Fruit fly (Drosophila melanogaster) whole organism, embryonic: ENCODE results near the gene H.

Experiments
- Adf1 ChIP-seq: fragments of 200-800 bp; sonication (Bioruptor generic); IDR thresholded peaks from 2 replicates; pipeline ENCODE4 v1.3.6; 2022; ENCODE audit warnings: missing biosample characterization, missing genetic modification characterization
- Atf6 ChIP-seq: fragments of 200-800 bp; sonication (Bioruptor generic); IDR thresholded peaks from 2 replicates; pipeline ENCODE4 v1.3.6; 2022; ENCODE audit warnings: missing biosample characterization, missing genetic modification characterization
- BEAF-32 ChIP-seq: fragments of 200-800 bp; sonication (Bioruptor generic); optimal IDR thresholded peaks from 3 replicates; lab custom pipeline; 2017; ENCODE audit warnings: missing biosample characterization, missing genetic modification characterization, mild to moderate bottlenecking, moderate library complexity, missing genetic modification reagents
- Bteb2 ChIP-seq: fragments of 200-800 bp; sonication (Bioruptor generic); optimal IDR thresholded peaks from 2 replicates; lab custom pipeline; 2016; ENCODE audit warnings: missing biosample characterization, missing genetic modification characterization
- CG12104 ChIP-seq: fragments of 200-800 bp; sonication (Bioruptor generic); optimal IDR thresholded peaks from 3 replicates; lab custom pipeline; 2016; ENCODE audit warnings: missing biosample characterization, missing genetic modification characterization
- CG12219 ChIP-seq: fragments of 200-800 bp; sonication (Bioruptor generic); optimal IDR thresholded peaks from 3 replicates; lab custom pipeline; 2018; ENCODE audit warnings: missing biosample characterization, mild to moderate bottlenecking, missing genetic modification characterization
- CG13624 ChIP-seq: fragments of 200-800 bp; sonication (Bioruptor generic); optimal IDR thresholded peaks from 2 replicates; lab custom pipeline; 2016; ENCODE audit warnings: missing biosample characterization, missing genetic modification characterization
- CG14050 ChIP-seq: fragments of 200-800 bp; sonication (Bioruptor generic); IDR thresholded peaks from 3 replicates; pipeline ENCODE4 v1.3.6; 2022; ENCODE audit warnings: missing biosample characterization, missing genetic modification characterization
- CG15269 ChIP-seq: fragments of 200-800 bp; sonication (Bioruptor generic); optimal IDR thresholded peaks from 2 replicates; lab custom pipeline; 2018; ENCODE audit warnings: missing biosample characterization, mild to moderate bottlenecking, missing genetic modification characterization, moderate library complexity
- CG1529 ChIP-seq: fragments of 200-800 bp; sonication (Bioruptor generic); optimal IDR thresholded peaks from 3 replicates; lab custom pipeline; 2018; ENCODE audit warnings: missing biosample characterization, missing genetic modification characterization
- CG15601 ChIP-seq: fragments of 200-800 bp; sonication (Bioruptor generic); optimal IDR thresholded peaks from 3 replicates; lab custom pipeline; 2019; ENCODE audit warnings: missing biosample characterization, mild to moderate bottlenecking, missing genetic modification characterization, moderate library complexity
- CG16815 ChIP-seq: fragments of 200-800 bp; sonication (Bioruptor generic); optimal IDR thresholded peaks from 3 replicates; lab custom pipeline; 2017; ENCODE audit warnings: missing biosample characterization, mild to moderate bottlenecking, missing genetic modification characterization
- CG18262 ChIP-seq: fragments of 200-800 bp; optimal IDR thresholded peaks from 3 replicates; lab custom pipeline; 2019; ENCODE audit warnings: missing biosample characterization, mild to moderate bottlenecking, missing genetic modification characterization, moderate library complexity
- CG1832 ChIP-seq: fragments of 200-800 bp; sonication (Bioruptor generic); optimal IDR thresholded peaks from 2 replicates; lab custom pipeline; 2017; ENCODE audit warnings: missing biosample characterization, mild to moderate bottlenecking, missing genetic modification characterization, inconsistent platforms
- CG2120 ChIP-seq: fragments of 200-800 bp; sonication (Bioruptor generic); optimal IDR thresholded peaks from 3 replicates; lab custom pipeline; 2016; ENCODE audit warnings: missing biosample characterization, missing genetic modification characterization
- CG31224 ChIP-seq: fragments of 200-800 bp; sonication (Bioruptor generic); IDR thresholded peaks from 2 replicates; pipeline ENCODE4 v1.3.6; 2022; ENCODE audit warnings: missing biosample characterization, missing genetic modification characterization
- CG32532 ChIP-seq: fragments of 200-800 bp; sonication (Bioruptor generic); IDR thresholded peaks from 2 replicates; pipeline ENCODE4 v1.3.6; 2022; ENCODE audit warnings: missing biosample characterization, missing genetic modification characterization
- CG34422 ChIP-seq: fragments of 200-800 bp; sonication (Bioruptor generic); IDR thresholded peaks from 3 replicates; pipeline ENCODE4 v1.3.6; 2022; ENCODE audit warnings: missing biosample characterization, missing genetic modification characterization
- CG3995 ChIP-seq: fragments of 200-800 bp; sonication (Bioruptor generic); optimal IDR thresholded peaks from 3 replicates; lab custom pipeline; 2016; ENCODE audit warnings: missing biosample characterization, missing genetic modification characterization
- CG4820 ChIP-seq: fragments of 200-800 bp; sonication (Bioruptor generic); optimal IDR thresholded peaks from 3 replicates; lab custom pipeline; 2016; ENCODE audit warnings: missing biosample characterization, missing genetic modification characterization
- CG5953 ChIP-seq: fragments of 200-800 bp; sonication (Bioruptor generic); IDR thresholded peaks from 2 replicates; pipeline ENCODE4 v1.3.6; 2022; ENCODE audit warnings: missing biosample characterization, missing genetic modification characterization
- CG6254 ChIP-seq: fragments of 200-800 bp; sonication (Bioruptor generic); optimal IDR thresholded peaks from 3 replicates; lab custom pipeline; 2017; ENCODE audit warnings: mild to moderate bottlenecking, missing biosample characterization, missing genetic modification reagents, missing genetic modification characterization
- CG6854 ChIP-seq: fragments of 200-800 bp; sonication (Bioruptor generic); optimal IDR thresholded peaks from 3 replicates; lab custom pipeline; 2017; ENCODE audit warnings: missing biosample characterization, mild to moderate bottlenecking, missing genetic modification characterization
- CG7271 ChIP-seq: fragments of 200-800 bp; sonication (Bioruptor generic); optimal IDR thresholded peaks from 2 replicates; lab custom pipeline; 2018; ENCODE audit warnings: missing biosample characterization, mild to moderate bottlenecking, missing genetic modification characterization, moderate library complexity
- CG8089 ChIP-seq: fragments of 200-800 bp; sonication (Bioruptor generic); optimal IDR thresholded peaks from 3 replicates; lab custom pipeline; 2016; ENCODE audit warnings: missing biosample characterization, missing genetic modification characterization
- CG9876 ChIP-seq: fragments of 200-800 bp; sonication (Bioruptor generic); optimal IDR thresholded peaks from 2 replicates; lab custom pipeline; 2016; ENCODE audit warnings: missing biosample characterization, missing genetic modification characterization
- Dfd ChIP-seq, 2 experiments: fragments of >200 bp; optimal IDR thresholded peaks; 2 replicates each; lab custom pipeline; 2017; ENCODE audit warnings: missing biosample characterization in 2 of 2, missing genetic modification characterization in 2 of 2
- Dip2 ChIP-seq: fragments of 200-800 bp; sonication (Bioruptor generic); IDR thresholded peaks from 2 replicates; pipeline ENCODE4 v1.3.6; 2022; ENCODE audit warnings: missing biosample characterization, missing genetic modification characterization
- Hmx ChIP-seq: fragments of 200-800 bp; sonication (Bioruptor generic); optimal IDR thresholded peaks from 2 replicates; lab custom pipeline; 2016; ENCODE audit warnings: missing biosample characterization, missing genetic modification characterization
- Neu2 ChIP-seq: fragments of 200-800 bp; sonication (Bioruptor generic); optimal IDR thresholded peaks from 3 replicates; lab custom pipeline; 2016; ENCODE audit warnings: missing biosample characterization, missing genetic modification characterization, borderline replicate concordance
- Oli ChIP-seq: fragments of 200-800 bp; sonication (Bioruptor generic); optimal IDR thresholded peaks from 2 replicates; lab custom pipeline; 2018; ENCODE audit warnings: missing biosample characterization, mild to moderate bottlenecking, missing genetic modification characterization, moderate library complexity
- Ravus ChIP-seq: fragments of 200-800 bp; sonication (Bioruptor generic); IDR thresholded peaks from 2 replicates; pipeline ENCODE4 v1.3.6; 2022; ENCODE audit warnings: missing biosample characterization, missing genetic modification characterization
- Six4 ChIP-seq: fragments of 200-800 bp; sonication (Bioruptor generic); optimal IDR thresholded peaks from 2 replicates; lab custom pipeline; 2016; ENCODE audit warnings: missing biosample characterization, missing genetic modification characterization
- chinmo ChIP-seq: fragments of 200-800 bp; sonication (Bioruptor generic); IDR thresholded peaks from 4 replicates; pipeline ENCODE4 v1.3.6; 2022; ENCODE audit warnings: missing biosample characterization, missing genetic modification characterization; ENCODE audit not compliant: partially characterized antibody
- ci ChIP-seq: fragments of 200-800 bp; sonication (Bioruptor generic); IDR thresholded peaks from 3 replicates; pipeline ENCODE4 v1.3.6; 2022; ENCODE audit warnings: missing biosample characterization, missing genetic modification characterization
- cwo ChIP-seq: fragments of 200-800 bp; sonication (Bioruptor generic); optimal IDR thresholded peaks from 3 replicates; lab custom pipeline; 2017; ENCODE audit warnings: missing biosample characterization, missing genetic modification characterization, mild to moderate bottlenecking, moderate library complexity, missing genetic modification reagents
- da ChIP-seq: fragments of 200-800 bp; sonication (Bioruptor generic); optimal IDR thresholded peaks from 2 replicates; lab custom pipeline; 2016; ENCODE audit warnings: missing biosample characterization, missing genetic modification characterization
- dmrt99B ChIP-seq: fragments of 200-800 bp; sonication (Bioruptor generic); optimal IDR thresholded peaks from 2 replicates; lab custom pipeline; 2018; ENCODE audit warnings: missing biosample characterization, mild to moderate bottlenecking, missing genetic modification characterization, moderate library complexity
- ewg ChIP-seq: fragments of 200-800 bp; sonication (Bioruptor generic); optimal IDR thresholded peaks from 3 replicates; lab custom pipeline; 2017; ENCODE audit warnings: mild to moderate bottlenecking, missing biosample characterization, missing genetic modification reagents, missing genetic modification characterization
- fu2 ChIP-seq: fragments of 200-800 bp; sonication (Bioruptor generic); optimal IDR thresholded peaks from 2 replicates; lab custom pipeline; 2016; ENCODE audit warnings: missing biosample characterization, missing genetic modification characterization
- lab ChIP-seq: fragments of 200-800 bp; sonication (Bioruptor generic); optimal IDR thresholded peaks from 3 replicates; lab custom pipeline; 2017; ENCODE audit warnings: missing biosample characterization, missing genetic modification characterization, mild to moderate bottlenecking, moderate library complexity, missing genetic modification reagents
- lbe ChIP-seq: fragments of 200-800 bp; sonication (Bioruptor generic); optimal IDR thresholded peaks from 2 replicates; lab custom pipeline; 2016; ENCODE audit warnings: missing biosample characterization, mild to moderate bottlenecking, missing genetic modification characterization
- nerfin-2 ChIP-seq: fragments of 200-800 bp; sonication (Bioruptor generic); IDR thresholded peaks from 2 replicates; pipeline ENCODE4 v1.3.6; 2022; ENCODE audit warnings: missing biosample characterization, missing genetic modification characterization; ENCODE audit not compliant: partially characterized antibody
- row ChIP-seq: fragments of 200-800 bp; sonication (Bioruptor generic); IDR thresholded peaks from 3 replicates; pipeline ENCODE4 v1.3.6; 2022; ENCODE audit warnings: missing biosample characterization, missing genetic modification characterization
- run ChIP-seq: fragments of 200-800 bp; sonication (Bioruptor generic); optimal IDR thresholded peaks from 3 replicates; lab custom pipeline; 2018; ENCODE audit warnings: missing biosample characterization, mild to moderate bottlenecking, missing genetic modification characterization
- sim ChIP-seq: fragments of 200-800 bp; sonication (Bioruptor generic); IDR thresholded peaks from 2 replicates; pipeline ENCODE4 v1.3.6; 2022; ENCODE audit warnings: missing biosample characterization, missing genetic modification characterization
- tin ChIP-seq: fragments of 200-800 bp; sonication (Bioruptor generic); optimal IDR thresholded peaks from 3 replicates; lab custom pipeline; 2016; ENCODE audit warnings: missing biosample characterization, missing genetic modification characterization
- tup ChIP-seq: fragments of 200-800 bp; sonication (Bioruptor generic); optimal IDR thresholded peaks from 2 replicates; lab custom pipeline; 2016; ENCODE audit warnings: missing biosample characterization, mild to moderate bottlenecking, missing genetic modification characterization, moderate library complexity

Gene H

dm6 chr3R:20587630-20588479, 33.9 kb upstream of the H start, which contains the start of gene Septin2 (continued):
- no peak for TF ChIP-seq CG7271 (tag; lab: Kevin White, UChicago)
- peak; percentile 52 for TF ChIP-seq CG2120 (GFP tag; lab: Kevin White, UChicago)
- peak; percentile 86 for TF ChIP-seq CG6254 (GFP tag; lab: Kevin White, UChicago)
- peak; percentile 47; the same call in 1 of the 2 replicates for TF ChIP-seq Atf6 (GFP tag; lab: Robert Waterston, UW)
- peak; percentile 91 for TF ChIP-seq dmrt99B
- TF ChIP-seq cwo (GFP tag; lab: Kevin White, UChicago), result peak; percentile 73
- no peak for TF ChIP-seq CG9876
- TF ChIP-seq Neu2 (GFP tag; lab: Kevin White, UChicago), result no peak
- TF ChIP-seq fu2, result peak; percentile 6
- peak; percentile 82 for TF ChIP-seq tin (GFP tag; lab: Kevin White, UChicago)
- TF ChIP-seq da (GFP tag; lab: Kevin White, UChicago), result no peak
- peak; percentile 61 for TF ChIP-seq CG34422 (GFP tag; lab: Robert Waterston, UW)
- peak; percentile 91 for TF ChIP-seq CG18262 (tag; lab: Kevin White, UChicago)
- TF ChIP-seq Adf1 (GFP tag; lab: Robert Waterston, UW), result no peak
- peak; percentile 82 for TF ChIP-seq CG4820 (GFP tag; lab: Kevin White, UChicago)
- peak; percentile 63; the same call in 2 of the 3 replicates for TF ChIP-seq ci (GFP tag; lab: Robert Waterston, UW)
- TF ChIP-seq ewg (GFP tag; lab: Kevin White, UChicago), result peak; percentile 70
- peak; percentile 55 for TF ChIP-seq CG13624
- TF ChIP-seq BEAF-32, result no peak
- peak; percentile 81 for TF ChIP-seq Six4
- peak; percentile 65 for TF ChIP-seq run (tag; lab: Kevin White, UChicago)
- peak; percentile 86 for TF ChIP-seq Oli (tag; lab: Kevin White, UChicago)
- peak; percentile 28; the same call in 1 of the 2 replicates for TF ChIP-seq CG32532 (GFP tag; lab: Robert Waterston, UW)
- no peak for TF ChIP-seq CG3995 (GFP tag; lab: Kevin White, UChicago)
- 0 out of 4 replicates have a peak, but pooled peaks have one; percentile 28 for TF ChIP-seq chinmo (GFP tag; lab: Robert Waterston, UW)
- no peak for TF ChIP-seq CG31224 (GFP tag; lab: Robert Waterston, UW)
- peak; percentile 55 for TF ChIP-seq CG16815
- TF ChIP-seq Hmx (GFP tag; lab: Kevin White, UChicago), result peak; percentile 12
- TF ChIP-seq CG1529 (GFP tag; lab: Kevin White, UChicago), result peak; percentile 84
- TF ChIP-seq CG1832 (GFP tag; lab: Kevin White, UChicago), result no peak
- no peak for TF ChIP-seq Dfd (GFP tag; optimal IDR thresholded peaks at IDR 0.05; lab: Kevin White, UChicago)
- peak; percentile 42; the same call in 1 of the 3 replicates for TF ChIP-seq CG14050 (GFP tag; lab: Robert Waterston, UW)
- TF ChIP-seq CG5953 (GFP tag; lab: Robert Waterston, UW), result 0 out of 2 replicates have a peak, but pooled peaks have one; percentile 13
- no peak for TF ChIP-seq Ravus
- TF ChIP-seq lbe (GFP tag; lab: Kevin White, UChicago), result peak; percentile 85
- peak; percentile 6 for TF ChIP-seq Bteb2 (GFP tag; lab: Kevin White, UChicago)
- TF ChIP-seq row, result peak; percentile 70
- peak; percentile 73 for TF ChIP-seq CG12219 (GFP tag; lab: Kevin White, UChicago)
- TF ChIP-seq lab, result peak; percentile 82
- no peak for TF ChIP-seq Dip2 (GFP tag; lab: Robert Waterston, UW)
- peak; percentile 77 for TF ChIP-seq CG15269 (tag; lab: Kevin White, UChicago)
- TF ChIP-seq CG15601 (tag; lab: Kevin White, UChicago), result peak; percentile 80
- peak; percentile 54 for TF ChIP-seq CG6854
- peak; percentile 51 for TF ChIP-seq CG8089 (GFP tag; lab: Kevin White, UChicago)
- TF ChIP-seq tup, result peak; percentile 55
- TF ChIP-seq sim (GFP tag; lab: Robert Waterston, UW), result peak; percentile 44; the same call in 1 of the 2 replicates
- TF ChIP-seq CG12104, result peak; percentile 83
- TF ChIP-seq nerfin-2 (GFP tag; lab: Robert Waterston, UW), result no peak
